Worm (Caenorhabditis elegans): Measurements from ENCODE around the gene C53D6.11.

DNA sequence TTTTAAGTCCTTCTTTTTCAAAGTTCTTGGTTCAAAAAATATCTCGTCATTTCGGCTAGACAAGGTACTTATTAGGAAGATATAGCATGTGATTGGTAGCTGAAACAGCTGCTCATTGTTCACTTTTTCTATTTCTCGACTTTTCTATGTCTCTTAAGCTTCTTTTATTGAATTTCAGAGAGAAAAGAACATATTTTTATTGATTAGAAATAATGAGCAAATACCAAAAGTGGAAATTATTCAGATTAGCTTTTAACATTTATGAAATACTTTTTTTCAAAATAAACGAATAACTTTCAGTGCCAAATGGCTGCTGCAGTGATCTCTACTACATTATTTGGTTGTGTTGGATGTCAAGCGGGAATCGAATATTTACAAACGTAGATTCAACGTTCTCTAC, 25.8 kb upstream of the C53D6.11 start, which contains the start of gene nstp-1:
- no peak for TF ChIP-seq zip-8 (tag; optimal IDR thresholded peaks at IDR 0.05)
- TF ChIP-seq nhr-237 (tag; optimal IDR thresholded peaks at IDR 0.05): no peak
- TF ChIP-seq ces-1 (GFP tag; optimal IDR thresholded peaks at IDR 0.05): no peak
- TF ChIP-seq hlh-1 (tag; optimal IDR thresholded peaks at IDR 0.05): no peak

Data from whole organism, mixed stage, embryonic.